Fruit fly (Drosophila melanogaster): ENCODE results near the gene Task7.

DNA sequence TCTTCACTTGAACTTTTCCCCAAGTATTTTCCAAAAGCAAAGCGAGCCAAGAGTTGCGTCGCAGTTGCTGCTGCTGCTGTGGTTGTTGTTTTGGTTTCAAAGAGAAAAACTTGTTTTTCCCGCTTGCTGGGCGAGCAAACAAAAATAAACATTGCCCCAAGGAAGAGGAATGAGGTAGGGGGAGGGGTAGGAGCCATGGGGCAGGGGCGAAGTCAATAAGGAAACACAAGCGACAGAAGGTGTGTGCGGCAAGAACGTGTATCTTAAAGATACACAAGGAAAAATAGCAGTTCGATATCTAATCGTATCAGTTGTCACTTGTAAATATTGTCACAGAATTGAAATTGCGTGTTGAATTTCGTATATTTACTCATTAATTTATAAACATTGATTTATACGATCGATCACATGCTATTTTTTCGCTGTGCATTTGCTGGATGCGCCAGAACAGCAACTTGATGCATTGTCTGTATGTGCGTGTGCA, 18.5 kb downstream of the Task7 start:
- peak; percentile 78 for TF ChIP-seq nmo (GFP tag; optimal IDR thresholded peaks at IDR 0.05)
- TF ChIP-seq cas (GFP tag; IDR thresholded peaks at IDR 0.05): no peak
- peak; percentile 36; the same call in 1 of the 2 replicates for TF ChIP-seq Rx (GFP tag; IDR thresholded peaks at IDR 0.05)
- peak; percentile 75 for TF ChIP-seq CG7745 (tag; optimal IDR thresholded peaks at IDR 0.05)
- TF ChIP-seq sob (GFP tag; IDR thresholded peaks at IDR 0.05): peak; percentile 72
- TF ChIP-seq CG1603 (tag; optimal IDR thresholded peaks at IDR 0.05): peak; percentile 91
- no peak for TF ChIP-seq CG7963 (GFP tag; IDR thresholded peaks at IDR 0.05; ENCODE audit: partially characterized antibody)
- TF ChIP-seq kah (GFP tag; optimal IDR thresholded peaks at IDR 0.05): peak; percentile 64
- peak; percentile 78 for TF ChIP-seq croc (GFP tag; conservative IDR thresholded peaks at IDR 0.05)
- peak; percentile 15 for TF ChIP-seq crc (GFP tag; optimal IDR thresholded peaks at IDR 0.05)

Data from whole organism, embryonic.